Worm (Caenorhabditis elegans) whole organism, early embryonic: Measurements from ENCODE around the gene ZC168.2.

Experiments used
- ceh-13 ChIP-seq: fragments of 200-800 bp; sonication (Bioruptor generic); optimal IDR thresholded peaks from 2 replicates; lab custom pipeline; 2018; ENCODE audit warnings: mild to moderate bottlenecking, missing genetic modification characterization, missing compliant biosample characterization
- ceh-36 ChIP-seq: sonication (generic microtip); optimal IDR thresholded peaks from 2 replicates; lab custom pipeline; 2016; ENCODE audit warnings: missing genetic modification characterization, inconsistent platforms, missing compliant biosample characterization
- hnd-1 ChIP-seq: sonication (generic microtip); optimal IDR thresholded peaks from 2 replicates; lab custom pipeline; 2016; ENCODE audit warnings: missing genetic modification characterization, missing compliant biosample characterization
- scrt-1 ChIP-seq: fragments of 200-800 bp; sonication (Bioruptor generic); IDR thresholded peaks from 2 replicates; pipeline ENCODE4 v1.3.6; 2022; ENCODE audit warnings: missing genetic modification characterization, missing compliant biosample characterization
- tra-4 ChIP-seq: sonication (generic microtip); optimal IDR thresholded peaks from 2 replicates; lab custom pipeline; 2017; ENCODE audit warnings: missing genetic modification characterization, missing compliant biosample characterization

DNA sequence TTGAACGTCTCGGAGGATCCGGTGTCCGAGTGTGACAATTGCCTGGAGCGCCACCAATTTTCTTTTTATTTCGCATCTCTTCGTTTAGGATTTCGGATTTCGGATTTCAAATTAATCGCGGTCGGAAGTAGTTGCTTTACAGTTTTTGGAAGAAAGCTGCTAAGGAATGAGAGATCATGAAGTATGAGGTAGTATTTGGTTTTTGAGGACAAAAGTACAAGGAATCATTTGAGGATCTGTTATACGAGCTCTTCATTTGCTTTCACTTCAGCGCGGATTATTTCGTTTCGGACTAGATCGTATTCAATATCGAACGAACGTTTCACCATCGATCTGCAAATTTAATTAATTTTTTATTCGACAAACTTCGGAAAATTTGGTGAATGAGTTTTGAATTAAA, 28.2 kb upstream of the ZC168.2 start, which contains the start of gene R102.11:
- TF ChIP-seq tra-4 (no peak), scrt-1 (GFP tag; lab: Robert Waterston, UW) (no peak), ceh-36 (tag; lab: Kevin White, UChicago) (no peak), hnd-1 (tag; lab: Kevin White, UChicago) (no peak), ceh-13 (GFP tag; lab: Kevin White, UChicago) (no peak)
